Worm (Caenorhabditis elegans): ENCODE data around the gene pxn-2.

ce11 chrX:10959136-10959535 lies 19.9 kb downstream of the pxn-2 start, which contains the start of gene K09C8.2:
- TF ChIP-seq lsy-2 (tag; optimal IDR thresholded peaks at IDR 0.05) (no peak), mdl-1 (tag; optimal IDR thresholded peaks at IDR 0.05) (no peak), egl-27 (tag; optimal IDR thresholded peaks at IDR 0.05) (no peak), nhr-111 (GFP tag; optimal IDR thresholded peaks at IDR 0.05) (no peak), ztf-11 (tag; optimal IDR thresholded peaks at IDR 0.05) (no peak), set-16 (GFP tag; IDR thresholded peaks at IDR 0.05) (no peak), ces-1 (GFP tag; optimal IDR thresholded peaks at IDR 0.05) (no peak), F10B5.3 (tag; optimal IDR thresholded peaks at IDR 0.05) (no peak), nhr-28 (tag; optimal IDR thresholded peaks at IDR 0.05) (no peak), daf-12 (tag; optimal IDR thresholded peaks at IDR 0.05) (no peak), lin-15B (tag; optimal IDR thresholded peaks at IDR 0.05) (no peak), nhr-10 (tag; optimal IDR thresholded peaks at IDR 0.05) (no peak), dmd-8 (GFP tag; IDR thresholded peaks at IDR 0.05) (no peak)
